Worm (Caenorhabditis elegans) whole organism, young adult: ENCODE measurements around the gene asah-2.

Source experiments
- B0019.2 ChIP-seq: fragments of 200-800 bp; sonication (Bioruptor generic); conservative IDR thresholded peaks from 2 replicates; pipeline ENCODE4 v1.3.6; 2022; ENCODE audit warnings: missing genetic modification reagents, missing genetic modification characterization, missing compliant biosample characterization
- B0336.3 ChIP-seq: fragments of 200-800 bp; sonication (Bioruptor generic); IDR thresholded peaks from 2 replicates; pipeline ENCODE4 v1.3.6; 2022; ENCODE audit warnings: missing genetic modification characterization, missing compliant biosample characterization
- C17E4.6 ChIP-seq: fragments of 200-800 bp; sonication (Bioruptor generic); IDR thresholded peaks from 2 replicates; pipeline ENCODE4 v1.3.6; 2022; ENCODE audit warnings: missing genetic modification reagents, missing genetic modification characterization, missing compliant biosample characterization
- F10E7.11 ChIP-seq: sonication (generic microtip); optimal IDR thresholded peaks from 2 replicates; lab custom pipeline; 2017; ENCODE audit warnings: mild to moderate bottlenecking, missing genetic modification characterization, moderate library complexity, missing compliant biosample characterization
- F22D6.2 ChIP-seq: sonication (generic microtip); optimal IDR thresholded peaks from 2 replicates; lab custom pipeline; 2016; ENCODE audit warnings: mild to moderate bottlenecking, missing genetic modification characterization, missing compliant biosample characterization
- F33H1.4 ChIP-seq: fragments of 200-800 bp; sonication (Bioruptor generic); IDR thresholded peaks from 2 replicates; pipeline ENCODE4 v1.3.6; 2022; ENCODE audit warnings: missing genetic modification reagents, missing genetic modification characterization, missing compliant biosample characterization
- F37B4.10 ChIP-seq: fragments of 200-800 bp; sonication (Bioruptor generic); IDR thresholded peaks from 2 replicates; pipeline ENCODE4 v1.3.6; 2022; ENCODE audit warnings: missing genetic modification characterization, missing compliant biosample characterization
- F52B5.7 ChIP-seq: sonication (generic microtip); optimal IDR thresholded peaks from 2 replicates; lab custom pipeline; 2016; ENCODE audit warnings: mild to moderate bottlenecking, missing genetic modification characterization, missing compliant biosample characterization
- T07F8.4 ChIP-seq: sonication (generic microtip); optimal IDR thresholded peaks from 2 replicates; lab custom pipeline; 2016; ENCODE audit warnings: mild to moderate bottlenecking, missing genetic modification characterization, moderate library complexity, missing compliant biosample characterization
- Y53F4B.3 ChIP-seq: fragments of 200-800 bp; sonication (Bioruptor generic); IDR thresholded peaks from 2 replicates; pipeline ENCODE4 v1.3.6; 2022; ENCODE audit warnings: missing genetic modification reagents, missing genetic modification characterization, missing compliant biosample characterization
- Y53G8AR.9 ChIP-seq: fragments of 200-800 bp; sonication (Bioruptor generic); conservative IDR thresholded peaks from 2 replicates; pipeline ENCODE4 v1.3.6; 2022; ENCODE audit warnings: missing genetic modification reagents, missing genetic modification characterization, missing compliant biosample characterization
- Y67H2A.10 ChIP-seq: fragments of 200-800 bp; sonication (Bioruptor generic); conservative IDR thresholded peaks from 2 replicates; pipeline ENCODE4 v1.3.6; 2022; ENCODE audit warnings: missing genetic modification reagents, missing genetic modification characterization, missing compliant biosample characterization
- Y79H2A.3 ChIP-seq: fragments of 200-800 bp; sonication (Bioruptor generic); conservative IDR thresholded peaks from 2 replicates; pipeline ENCODE4 v1.3.6; 2022; ENCODE audit warnings: missing genetic modification reagents, missing genetic modification characterization, missing compliant biosample characterization
- aptf-3 ChIP-seq: fragments of 200-800 bp; sonication (Bioruptor generic); IDR thresholded peaks from 2 replicates; pipeline ENCODE4 v1.3.6; 2022; ENCODE audit warnings: missing genetic modification characterization, missing compliant biosample characterization
- atf-7 ChIP-seq: sonication (generic microtip); optimal IDR thresholded peaks from 2 replicates; lab custom pipeline; 2017; ENCODE audit warnings: mild to moderate bottlenecking, missing genetic modification characterization, missing compliant biosample characterization
- attf-5 ChIP-seq: fragments of 200-800 bp; sonication (Bioruptor generic); optimal IDR thresholded peaks from 2 replicates; lab custom pipeline; 2018; ENCODE audit warnings: mild to moderate bottlenecking, missing genetic modification characterization, missing compliant biosample characterization
- bed-2 ChIP-seq: fragments of 200-800 bp; sonication (Bioruptor generic); IDR thresholded peaks from 2 replicates; pipeline ENCODE4 v1.3.6; 2022; ENCODE audit warnings: missing genetic modification reagents, missing genetic modification characterization, missing compliant biosample characterization
- ccch-3 ChIP-seq: fragments of 200-800 bp; sonication (Bioruptor generic); optimal IDR thresholded peaks from 2 replicates; lab custom pipeline; 2018; ENCODE audit warnings: mild to moderate bottlenecking, missing genetic modification characterization, missing compliant biosample characterization
- ceh-27 ChIP-seq: fragments of 200-800 bp; sonication (Bioruptor generic); optimal IDR thresholded peaks from 2 replicates; lab custom pipeline; 2018; ENCODE audit warnings: mild to moderate bottlenecking, missing genetic modification characterization, moderate library complexity, missing compliant biosample characterization
- ceh-58 ChIP-seq: fragments of 200-800 bp; sonication (Bioruptor generic); IDR thresholded peaks from 2 replicates; pipeline ENCODE4 v1.3.6; 2022; ENCODE audit warnings: missing genetic modification characterization, missing compliant biosample characterization
- ceh-91 ChIP-seq: fragments of 200-800 bp; sonication (Bioruptor generic); IDR thresholded peaks from 2 replicates; pipeline ENCODE4 v1.3.6; 2022; ENCODE audit warnings: missing genetic modification reagents, missing genetic modification characterization, missing compliant biosample characterization
- die-1 ChIP-seq: sonication (generic microtip); optimal IDR thresholded peaks from 2 replicates; lab custom pipeline; 2016; ENCODE audit warnings: missing genotype, mild to moderate bottlenecking, missing genetic modification characterization, missing compliant biosample characterization
- dpl-1 ChIP-seq: fragments of 150-350 bp; optimal IDR thresholded peaks from 2 replicates; lab custom pipeline; 2014; ENCODE audit warnings: missing biosample characterization, missing genetic modification reagents, missing genetic modification characterization
- ets-4 ChIP-seq: fragments of 200-800 bp; sonication (Bioruptor generic); optimal IDR thresholded peaks from 2 replicates; lab custom pipeline; 2018; ENCODE audit warnings: mild to moderate bottlenecking, missing genetic modification characterization, missing compliant biosample characterization
- hlh-26 ChIP-seq: fragments of 200-800 bp; sonication (Bioruptor generic); conservative IDR thresholded peaks from 2 replicates; pipeline ENCODE4 v1.3.6; 2022; ENCODE audit warnings: missing genetic modification reagents, missing genetic modification characterization, missing compliant biosample characterization
- hrde-1 ChIP-seq: sonication (generic microtip); optimal IDR thresholded peaks from 2 replicates; lab custom pipeline; 2016; ENCODE audit warnings: missing genetic modification characterization, mild to moderate bottlenecking, missing compliant biosample characterization, moderate library complexity, missing genotype, missing genetic modification reagents, borderline replicate concordance
- lin-35 ChIP-seq, 3 experiments: fragments of 150-350 bp in 2 of 3; sonication (generic microtip) in 1 of 3; optimal IDR thresholded peaks; 2 replicates each; lab custom pipeline; 2014 to 2018; ENCODE audit warnings: missing biosample characterization in 3 of 3, missing genetic modification characterization in 3 of 3, missing genetic modification reagents in 3 of 3
- madf-3 ChIP-seq: fragments of 200-800 bp; sonication (Bioruptor generic); IDR thresholded peaks from 2 replicates; pipeline ENCODE4 v1.3.6; 2022; ENCODE audit warnings: missing genetic modification reagents, missing genetic modification characterization, missing compliant biosample characterization
- madf-6 ChIP-seq: fragments of 200-800 bp; sonication (Bioruptor generic); IDR thresholded peaks from 2 replicates; pipeline ENCODE4 v1.3.6; 2022; ENCODE audit warnings: missing genetic modification reagents, missing genetic modification characterization, missing compliant biosample characterization
- madf-8 ChIP-seq: fragments of 200-800 bp; sonication (Bioruptor generic); conservative IDR thresholded peaks from 2 replicates; pipeline ENCODE4 v1.3.6; 2022; ENCODE audit warnings: missing genetic modification reagents, missing genetic modification characterization, missing compliant biosample characterization
- mes-4 ChIP-seq: sonication (generic microtip); optimal IDR thresholded peaks from 2 replicates; lab custom pipeline; 2016; ENCODE audit warnings: missing genotype, missing genetic modification characterization, missing compliant biosample characterization
- pbrm-1 ChIP-seq: fragments of 200-800 bp; sonication (Bioruptor generic); IDR thresholded peaks from 2 replicates; pipeline ENCODE4 v1.3.6; 2022; ENCODE audit warnings: missing genetic modification reagents, missing genetic modification characterization, missing compliant biosample characterization
- snpc-1.3 ChIP-seq: sonication (generic microtip); optimal IDR thresholded peaks from 2 replicates; lab custom pipeline; 2017; ENCODE audit warnings: missing genetic modification characterization, mild to moderate bottlenecking, missing compliant biosample characterization, antibody characterized with exemption, moderate library complexity, missing genotype, missing genetic modification reagents; ENCODE audit not compliant: insufficient read depth
- sptf-2 ChIP-seq: fragments of 200-800 bp; sonication (Bioruptor generic); optimal IDR thresholded peaks from 2 replicates; lab custom pipeline; 2018; ENCODE audit warnings: mild to moderate bottlenecking, missing genetic modification characterization, missing compliant biosample characterization
- unc-62 ChIP-seq: fragments of 150-350 bp; optimal IDR thresholded peaks from 2 replicates; lab custom pipeline; 2014; ENCODE audit warnings: missing biosample characterization, missing genetic modification reagents, missing genetic modification characterization
- xnd-1 ChIP-seq: sonication (generic microtip); optimal IDR thresholded peaks from 2 replicates; lab custom pipeline; 2016; ENCODE audit warnings: missing genotype, missing genetic modification reagents, missing genetic modification characterization, missing compliant biosample characterization
- zfh-2 ChIP-seq: fragments of 200-800 bp; sonication (Bioruptor generic); conservative IDR thresholded peaks from 2 replicates; pipeline ENCODE4 v1.3.6; 2022; ENCODE audit warnings: missing genetic modification reagents, missing genetic modification characterization, missing compliant biosample characterization
- ztf-18 ChIP-seq: sonication (generic microtip); optimal IDR thresholded peaks from 2 replicates; lab custom pipeline; 2016; ENCODE audit warnings: missing genotype, mild to moderate bottlenecking, missing genetic modification characterization, missing compliant biosample characterization

Gene asah-2

DNA sequence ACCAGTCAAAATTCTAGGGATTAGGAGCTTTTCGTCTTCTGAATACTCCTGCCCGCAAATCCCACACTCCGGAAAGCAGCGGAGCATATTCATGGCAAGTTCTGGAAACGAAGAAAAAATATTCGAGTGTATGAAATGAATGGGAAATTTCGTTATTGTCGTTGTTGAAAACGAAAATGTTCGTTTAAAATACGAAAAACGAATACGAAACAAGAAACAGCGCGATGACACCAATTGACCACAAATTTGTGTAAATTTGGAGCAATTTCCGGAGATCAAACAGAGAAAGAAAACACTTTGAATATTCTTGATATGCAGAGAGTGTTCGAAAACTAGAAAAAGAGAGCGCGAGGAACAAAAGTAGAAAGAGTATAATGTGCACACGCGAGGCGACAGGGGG lies 33.8 kb upstream of the asah-2 start, which contains the start of gene ZK945.4:
ZK945.4 (minus strand) TSS at position 101 of the 400 bp plus-strand sequence.
- TF ChIP-seq snpc-1.3 (tag; lab: Kevin White, UChicago) = no peak
- no peak for TF ChIP-seq F52B5.7 (tag; lab: Kevin White, UChicago)
- no peak for TF ChIP-seq ccch-3 (GFP tag; lab: Kevin White, UChicago)
- no peak for TF ChIP-seq madf-3 (GFP tag; lab: Robert Waterston, UW)
- TF ChIP-seq xnd-1 = no peak
- TF ChIP-seq bed-2 (GFP tag; lab: Robert Waterston, UW) = no peak
- TF ChIP-seq C17E4.6 = no peak
- TF ChIP-seq hlh-26 = no peak
- TF ChIP-seq T07F8.4 (tag; lab: Kevin White, UChicago) = no peak
- TF ChIP-seq F22D6.2 (tag; lab: Kevin White, UChicago) = no peak
- no peak for TF ChIP-seq F33H1.4 (GFP tag; lab: Robert Waterston, UW)
- TF ChIP-seq lin-35 (GFP tag; optimal IDR thresholded peaks at IDR 0.05; lab: Kevin White, UChicago) = no peak
- no peak for TF ChIP-seq madf-6
- TF ChIP-seq ets-4 (GFP tag; lab: Kevin White, UChicago) = no peak

- TF ChIP-seq ceh-91 = no peak
- no peak for TF ChIP-seq madf-8 (GFP tag; lab: Robert Waterston, UW)
- no peak for TF ChIP-seq pbrm-1
- no peak for TF ChIP-seq Y79H2A.3 (GFP tag; lab: Robert Waterston, UW)
- no peak for TF ChIP-seq F10E7.11 (tag; lab: Kevin White, UChicago)
- no peak for TF ChIP-seq unc-62
- TF ChIP-seq Y53F4B.3 (GFP tag; lab: Robert Waterston, UW) = no peak
- no peak for TF ChIP-seq B0336.3
- no peak for TF ChIP-seq mes-4 (tag; lab: Kevin White, UChicago)
- no peak for TF ChIP-seq ceh-27 (GFP tag; lab: Kevin White, UChicago)
- no peak for TF ChIP-seq hrde-1 (tag; lab: Kevin White, UChicago)
- no peak for TF ChIP-seq die-1
- no peak for TF ChIP-seq atf-7 (tag; lab: Kevin White, UChicago)
- no peak for TF ChIP-seq dpl-1 (GFP tag; lab: Kevin White, UChicago)
- TF ChIP-seq madf-3 (GFP tag; lab: Robert Waterston, UW) = no peak
- TF ChIP-seq F37B4.10 (GFP tag; lab: Robert Waterston, UW) = no peak
Measured at ce11 chrII:10106870-10107269, 32.5 kb upstream of the asah-2 start, which contains the start of gene ZK945.6. ZK945.6 (minus strand) TSS chrII:10106970.

- no peak for TF ChIP-seq ccch-3 (GFP tag; lab: Kevin White, UChicago)
Measured at ce11 chrII:10108377-10108776, 31.0 kb upstream of the asah-2 start, which contains the start of the genes ZK945.7 and ZK945.8. ZK945.7 (minus strand) TSS chrII:10108477. ZK945.8 (plus strand) TSS chrII:10108651.

- TF ChIP-seq zfh-2 (peak; percentile 53; the same call in 1 of the 2 replicates), attf-5 (GFP tag; lab: Kevin White, UChicago) (no peak)
Measured at ce11 chrII:10116690-10117089, 22.7 kb upstream of the asah-2 start.

- TF ChIP-seq Y53G8AR.9 (GFP tag; lab: Robert Waterston, UW) (no peak), B0019.2 (GFP tag; lab: Robert Waterston, UW) (no peak), ccch-3 (GFP tag; lab: Kevin White, UChicago) (no peak), ceh-58 (GFP tag; lab: Robert Waterston, UW) (no peak), aptf-3 (GFP tag; lab: Robert Waterston, UW) (no peak), ztf-18 (tag; lab: Kevin White, UChicago) (no peak), Y67H2A.10 (GFP tag; lab: Robert Waterston, UW) (no peak), sptf-2 (GFP tag; lab: Kevin White, UChicago) (no peak)
- TF ChIP-seq, all 124 proteins: peak for 0
Measured at ce11 chrII:10121725-10122124, 17.7 kb upstream of the asah-2 start, which contains the start of gene lov-1. lov-1 (minus strand) TSS chrII:10121825.
